Fruit fly (Drosophila melanogaster) Kc167 (cell line): ENCODE measurements around the gene mahe.

Source experiments
- Myc ChIP-seq: fragments of >200 bp; optimal IDR thresholded peaks from 2 replicates; lab custom pipeline; 2017; ENCODE audit warnings: missing external identifiers
- Sin3A ChIP-seq: fragments of >200 bp; optimal IDR thresholded peaks from 2 replicates; lab custom pipeline; 2018; ENCODE audit warnings: missing external identifiers
- h ChIP-seq: fragments of >200 bp; optimal IDR thresholded peaks from 3 replicates; lab custom pipeline; 2018; ENCODE audit warnings: missing external identifiers
- insv ChIP-seq: fragments of >200 bp; optimal IDR thresholded peaks from 3 replicates; lab custom pipeline; 2018; ENCODE audit warnings: missing external identifiers
- psq ChIP-seq: fragments of >200 bp; optimal IDR thresholded peaks from 2 replicates; lab custom pipeline; 2017; ENCODE audit warnings: missing external identifiers
- ttk ChIP-seq: sonication (Bioruptor generic); optimal IDR thresholded peaks from 2 replicates; lab custom pipeline; 2017; ENCODE audit warnings: missing external identifiers

Gene mahe

dm6 chrX:7931028-7931549 lies at the start of gene mahe:
Gene mahe, minus strand, starts transcription at chrX:7931382.
- TF ChIP-seq Sin3A (lab: Kevin White, UChicago), result no peak
- no peak for TF ChIP-seq Myc (lab: Kevin White, UChicago)
- no peak for TF ChIP-seq h (lab: Kevin White, UChicago)

- TF ChIP-seq Myc (lab: Kevin White, UChicago) (no peak), Sin3A (lab: Kevin White, UChicago) (no peak), h (lab: Kevin White, UChicago) (no peak), psq (lab: Kevin White, UChicago) (no peak), ttk (no peak), insv (no peak)
Measured at dm6 chrX:7980786-7981185, 49.6 kb upstream of the mahe start.

dm6 chrX:7979202-7979601 lies 48.0 kb upstream of the mahe start:
- no peak for TF ChIP-seq h (lab: Kevin White, UChicago)
- TF ChIP-seq Myc (lab: Kevin White, UChicago), result no peak
- no peak for TF ChIP-seq ttk
- TF ChIP-seq insv, result no peak
- TF ChIP-seq Sin3A (lab: Kevin White, UChicago), result no peak
- TF ChIP-seq psq (lab: Kevin White, UChicago), result no peak

- no peak for TF ChIP-seq Sin3A (lab: Kevin White, UChicago)
- no peak for TF ChIP-seq insv
- TF ChIP-seq ttk, result no peak
- no peak for TF ChIP-seq Myc (lab: Kevin White, UChicago)
- TF ChIP-seq psq (lab: Kevin White, UChicago), result no peak
- no peak for TF ChIP-seq h (lab: Kevin White, UChicago)
Measured at dm6 chrX:7978027-7978426, 46.8 kb upstream of the mahe start.

- no peak for TF ChIP-seq Myc (lab: Kevin White, UChicago)
Measured at dm6 chrX:7976976-7977834, 46.0 kb upstream of the mahe start.

dm6 chrX:7975516-7976257 lies 44.5 kb upstream of the mahe start:
- TF ChIP-seq Myc (lab: Kevin White, UChicago) (no peak), insv (no peak), ttk (no peak), psq (lab: Kevin White, UChicago) (no peak), Sin3A (lab: Kevin White, UChicago) (no peak), h (lab: Kevin White, UChicago) (no peak)

dm6 chrX:7973325-7973954 lies 42.3 kb upstream of the mahe start:
- no peak for TF ChIP-seq ttk
- no peak for TF ChIP-seq h (lab: Kevin White, UChicago)
- TF ChIP-seq Myc (lab: Kevin White, UChicago), result no peak
- TF ChIP-seq insv, result no peak

dm6 chrX:7972363-7972942 lies 41.3 kb upstream of the mahe start:
- no peak for TF ChIP-seq ttk
- no peak for TF ChIP-seq psq (lab: Kevin White, UChicago)
- no peak for TF ChIP-seq h (lab: Kevin White, UChicago)
- TF ChIP-seq insv, result no peak
- no peak for TF ChIP-seq Sin3A (lab: Kevin White, UChicago)
- no peak for TF ChIP-seq Myc (lab: Kevin White, UChicago)

dm6 chrX:7970396-7970795 lies 39.2 kb upstream of the mahe start:
- no peak for TF ChIP-seq psq (lab: Kevin White, UChicago)
- no peak for TF ChIP-seq Myc (lab: Kevin White, UChicago)
- TF ChIP-seq Sin3A (lab: Kevin White, UChicago), result no peak
- no peak for TF ChIP-seq h (lab: Kevin White, UChicago)
- no peak for TF ChIP-seq ttk
- no peak for TF ChIP-seq insv

dm6 chrX:7969188-7969829 lies 38.1 kb upstream of the mahe start:
- TF ChIP-seq Sin3A (lab: Kevin White, UChicago), result no peak
- no peak for TF ChIP-seq psq (lab: Kevin White, UChicago)
- no peak for TF ChIP-seq insv
- no peak for TF ChIP-seq h (lab: Kevin White, UChicago)
- TF ChIP-seq Myc (lab: Kevin White, UChicago), result no peak

dm6 chrX:7968215-7968799 lies 37.1 kb upstream of the mahe start, which contains the start of gene sws:
Gene sws, minus strand, starts transcription at chrX:7968236.
- TF ChIP-seq ttk (no peak), Myc (lab: Kevin White, UChicago) (no peak), h (lab: Kevin White, UChicago) (no peak), psq (lab: Kevin White, UChicago) (no peak), insv (no peak), Sin3A (lab: Kevin White, UChicago) (no peak)
